Worm (Caenorhabditis elegans) whole organism, midembryonic: ENCODE results near the gene F35A5.2.

Experiments
- T22C8.4 ChIP-seq: fragments of 200-800 bp; sonication (Bioruptor generic); IDR thresholded peaks from 2 replicates; pipeline ENCODE4 v1.3.6; 2022; ENCODE audit warnings: missing genetic modification characterization, missing compliant biosample characterization
- cog-1 ChIP-seq: sonication (generic microtip); optimal IDR thresholded peaks from 2 replicates; lab custom pipeline; 2016; ENCODE audit warnings: missing genetic modification characterization, missing compliant biosample characterization
- flt-1 ChIP-seq: fragments of 200-800 bp; sonication (Bioruptor generic); IDR thresholded peaks from 2 replicates; pipeline ENCODE4 v1.3.6; 2022; ENCODE audit warnings: missing genetic modification characterization, missing compliant biosample characterization
- klf-2 ChIP-seq: fragments of 200-800 bp; sonication (Bioruptor generic); conservative IDR thresholded peaks from 2 replicates; pipeline ENCODE4 v1.3.6; 2022; ENCODE audit warnings: missing genetic modification reagents, missing genetic modification characterization, missing compliant biosample characterization
- ref-1 ChIP-seq: fragments of 200-800 bp; sonication (Bioruptor generic); conservative IDR thresholded peaks from 2 replicates; pipeline ENCODE4 v1.3.6; 2022; ENCODE audit warnings: missing genetic modification reagents, missing genetic modification characterization, missing compliant biosample characterization
- ztf-23 ChIP-seq: fragments of 200-800 bp; sonication (Bioruptor generic); IDR thresholded peaks from 2 replicates; pipeline ENCODE4 v1.3.6; 2022; ENCODE audit warnings: missing genetic modification reagents, missing genetic modification characterization, missing compliant biosample characterization
- ztf-29 ChIP-seq: fragments of 200-800 bp; sonication (Bioruptor generic); IDR thresholded peaks from 2 replicates; pipeline ENCODE4 v1.3.6; 2022; ENCODE audit warnings: missing genetic modification reagents, missing genetic modification characterization, missing compliant biosample characterization

DNA sequence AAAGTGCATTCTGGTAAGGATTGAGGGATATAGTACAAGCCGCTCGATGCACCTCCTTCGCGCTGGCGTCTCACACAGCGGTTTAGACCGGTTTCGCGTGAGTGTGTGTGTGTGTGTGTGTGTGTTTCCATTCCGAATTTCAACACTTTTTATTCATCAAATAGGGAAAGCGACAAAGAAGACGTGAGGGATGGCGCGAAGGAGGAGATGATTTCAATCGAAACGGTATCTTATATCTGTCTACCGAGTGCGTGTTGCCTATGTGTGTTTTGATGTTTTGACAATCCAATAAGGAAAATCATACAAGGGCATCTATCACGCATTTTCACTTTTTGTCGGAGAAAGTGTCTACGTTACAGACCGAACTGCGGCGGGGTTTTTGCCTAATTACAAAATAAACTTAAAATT is 32.8 kb downstream of the F35A5.2 start:
- TF ChIP-seq flt-1 (GFP tag; lab: Robert Waterston, UW) (no peak), ref-1 (GFP tag; lab: Robert Waterston, UW) (no peak), ztf-29 (GFP tag; lab: Robert Waterston, UW) (no peak), ztf-23 (GFP tag; lab: Robert Waterston, UW) (no peak), T22C8.4 (GFP tag; lab: Robert Waterston, UW) (no peak), cog-1 (tag; lab: Kevin White, UChicago) (no peak), klf-2 (GFP tag; lab: Robert Waterston, UW) (no peak)
